Worm (Caenorhabditis elegans): ENCODE measurements around the gene mrps-18C.

ce11 chrIII:4917077-4917476 is 18.3 kb upstream of the mrps-18C start, which contains the start of gene rars-1:
- no peak for TF ChIP-seq dve-1 (tag; optimal IDR thresholded peaks at IDR 0.05)
- no peak for TF ChIP-seq unc-42 (tag; optimal IDR thresholded peaks at IDR 0.05)
- no peak for TF ChIP-seq hlh-30 (tag; optimal IDR thresholded peaks at IDR 0.05; ENCODE audit: insufficient read depth)
- TF ChIP-seq sox-4 (tag; optimal IDR thresholded peaks at IDR 0.05), result no peak
- no peak for TF ChIP-seq pha-4 (tag; optimal IDR thresholded peaks at IDR 0.05)
- TF ChIP-seq C38D4.7 (GFP tag; optimal IDR thresholded peaks at IDR 0.05), result no peak
